Worm (Caenorhabditis elegans) whole organism, early embryonic: ENCODE results near the gene acaa-2.

Experiments used
- F13C5.2 ChIP-seq: sonication (generic microtip); optimal IDR thresholded peaks from 2 replicates; lab custom pipeline; 2017; ENCODE audit warnings: mild to moderate bottlenecking, missing genetic modification characterization, inconsistent platforms, missing compliant biosample characterization
- flt-1 ChIP-seq: fragments of 200-800 bp; sonication (Bioruptor generic); IDR thresholded peaks from 2 replicates; pipeline ENCODE4 v1.3.6; 2022; ENCODE audit warnings: missing genetic modification characterization, missing compliant biosample characterization
- hmbx-1 ChIP-seq: sonication (generic microtip); optimal IDR thresholded peaks from 2 replicates; lab custom pipeline; 2016; ENCODE audit warnings: mild to moderate bottlenecking, missing genetic modification characterization, missing compliant biosample characterization
- hmg-4 ChIP-seq: fragments of 200-800 bp; sonication (Bioruptor generic); optimal IDR thresholded peaks from 2 replicates; lab custom pipeline; 2018; ENCODE audit warnings: mild to moderate bottlenecking, missing genetic modification characterization, missing compliant biosample characterization
- hnd-1 ChIP-seq: sonication (generic microtip); optimal IDR thresholded peaks from 2 replicates; lab custom pipeline; 2016; ENCODE audit warnings: missing genetic modification characterization, missing compliant biosample characterization
- sea-1 ChIP-seq: fragments of 200-800 bp; sonication (Bioruptor generic); conservative IDR thresholded peaks from 2 replicates; pipeline ENCODE4 v1.3.6; 2022; ENCODE audit warnings: missing genetic modification characterization, missing compliant biosample characterization
- tbx-11 ChIP-seq: fragments of 200-800 bp; sonication (Bioruptor generic); IDR thresholded peaks from 2 replicates; pipeline ENCODE4 v1.3.6; 2022; ENCODE audit warnings: missing genetic modification characterization, missing compliant biosample characterization
- tbx-37 ChIP-seq: fragments of 200-800 bp; sonication (Bioruptor generic); conservative IDR thresholded peaks from 2 replicates; pipeline ENCODE4 v1.3.6; 2022; ENCODE audit warnings: missing genetic modification reagents, missing genetic modification characterization, missing compliant biosample characterization
- tra-4 ChIP-seq: sonication (generic microtip); optimal IDR thresholded peaks from 2 replicates; lab custom pipeline; 2017; ENCODE audit warnings: missing genetic modification characterization, missing compliant biosample characterization

ce11 chrIII:13322578-13322977 is 22.2 kb upstream of the acaa-2 start, which contains the start of gene F53A2.11:
- no peak for TF ChIP-seq tra-4
- no peak for TF ChIP-seq hmbx-1
- no peak for TF ChIP-seq F13C5.2 (tag; lab: Kevin White, UChicago)
- TF ChIP-seq tbx-11 (GFP tag; lab: Robert Waterston, UW), result no peak
- TF ChIP-seq hmg-4 (GFP tag; lab: Kevin White, UChicago), result no peak
- no peak for TF ChIP-seq hnd-1
- TF ChIP-seq sea-1 (GFP tag; lab: Robert Waterston, UW), result no peak
- no peak for TF ChIP-seq tbx-37 (GFP tag; lab: Robert Waterston, UW)
- TF ChIP-seq flt-1 (GFP tag; lab: Robert Waterston, UW), result no peak
